Worm (Caenorhabditis elegans) whole organism, L2 larva: Measurements from ENCODE around the gene ifas-1.

ENCODE experiments used
- C34F6.9 ChIP-seq: fragments of 150-350 bp; optimal IDR thresholded peaks from 2 replicates; lab custom pipeline; 2014; ENCODE audit warnings: missing biosample characterization, missing genetic modification characterization
- F13H6.1 ChIP-seq: sonication (generic microtip); optimal IDR thresholded peaks from 2 replicates; lab custom pipeline; 2016; ENCODE audit warnings: missing genetic modification characterization, missing compliant biosample characterization
- ZK546.5 ChIP-seq: sonication (generic microtip); optimal IDR thresholded peaks from 2 replicates; lab custom pipeline; 2017; ENCODE audit warnings: missing biosample characterization, missing genetic modification characterization
- alr-1 ChIP-seq: fragments of 150-350 bp; optimal IDR thresholded peaks from 2 replicates; lab custom pipeline; 2014; ENCODE audit warnings: missing biosample characterization, missing genetic modification characterization
- aly-2 ChIP-seq: fragments of 150-350 bp; optimal IDR thresholded peaks from 2 replicates; lab custom pipeline; 2014; ENCODE audit warnings: missing biosample characterization, missing genetic modification characterization
- blmp-1 ChIP-seq: sonication (generic microtip); optimal IDR thresholded peaks from 2 replicates; lab custom pipeline; 2017; ENCODE audit warnings: missing genetic modification characterization, mild to moderate bottlenecking, missing compliant biosample characterization, antibody characterized with exemption, moderate library complexity; ENCODE audit not compliant: insufficient read depth
- ceh-16 ChIP-seq: fragments of 150-350 bp; optimal IDR thresholded peaks from 2 replicates; lab custom pipeline; 2014; ENCODE audit warnings: missing biosample characterization, missing genetic modification characterization
- ceh-82 ChIP-seq: fragments of 150-350 bp; optimal IDR thresholded peaks from 2 replicates; lab custom pipeline; 2014; ENCODE audit warnings: missing biosample characterization, missing genetic modification characterization
- crh-2 ChIP-seq: sonication (generic microtip); optimal IDR thresholded peaks from 2 replicates; lab custom pipeline; 2017; ENCODE audit warnings: missing biosample characterization, missing genetic modification characterization
- dmd-4 ChIP-seq: sonication (generic microtip); optimal IDR thresholded peaks from 2 replicates; lab custom pipeline; 2017; ENCODE audit warnings: missing biosample characterization, missing genetic modification characterization
- egl-27 ChIP-seq: sonication (generic microtip); optimal IDR thresholded peaks from 3 replicates; lab custom pipeline; 2017; ENCODE audit warnings: missing biosample characterization, missing genetic modification reagents, missing genetic modification characterization
- elt-1 ChIP-seq: fragments of 150-350 bp; optimal IDR thresholded peaks from 2 replicates; lab custom pipeline; 2014; ENCODE audit warnings: missing biosample characterization, missing genetic modification characterization
- elt-3 ChIP-seq: sonication (generic microtip); optimal IDR thresholded peaks from 2 replicates; lab custom pipeline; 2017; ENCODE audit warnings: missing biosample characterization, missing genetic modification characterization
- fos-1 ChIP-seq: fragments of 150-350 bp; optimal IDR thresholded peaks from 2 replicates; lab custom pipeline; 2014; ENCODE audit warnings: missing biosample characterization, missing genetic modification characterization
- gmeb-1 ChIP-seq: fragments of 150-350 bp; optimal IDR thresholded peaks from 2 replicates; lab custom pipeline; 2014; ENCODE audit warnings: missing biosample characterization, missing genetic modification characterization
- lin-11 ChIP-seq: fragments of 150-350 bp; sonication (generic microtip); optimal IDR thresholded peaks from 2 replicates; lab custom pipeline; 2014; ENCODE audit warnings: missing biosample characterization, missing genetic modification characterization, inconsistent platforms, mixed read lengths
- lin-39 ChIP-seq: fragments of 150-350 bp; optimal IDR thresholded peaks from 2 replicates; lab custom pipeline; 2014; ENCODE audit warnings: missing biosample characterization, missing genetic modification reagents, missing genetic modification characterization
- lsy-2 ChIP-seq, 2 experiments: fragments of 150-350 bp in 1 of 2; sonication (generic microtip) in 1 of 2; optimal IDR thresholded peaks; 2 replicates each; lab custom pipeline; 2014 to 2017; ENCODE audit warnings: missing biosample characterization in 2 of 2, missing genetic modification characterization in 2 of 2
- mab-5 ChIP-seq: fragments of 150-350 bp; optimal IDR thresholded peaks from 2 replicates; lab custom pipeline; 2014; ENCODE audit warnings: missing biosample characterization, missing genetic modification characterization
- mbf-1 ChIP-seq: sonication (generic microtip); optimal IDR thresholded peaks from 2 replicates; lab custom pipeline; 2017; ENCODE audit warnings: missing biosample characterization, missing genetic modification characterization
- nhr-10 ChIP-seq: sonication (generic microtip); optimal IDR thresholded peaks from 2 replicates; lab custom pipeline; 2017; ENCODE audit warnings: missing biosample characterization, missing genetic modification characterization
- nhr-11 ChIP-seq: fragments of 150-350 bp; optimal IDR thresholded peaks from 2 replicates; lab custom pipeline; 2014; ENCODE audit warnings: missing biosample characterization, missing genetic modification characterization
- nhr-12 ChIP-seq: fragments of 150-350 bp; optimal IDR thresholded peaks from 2 replicates; lab custom pipeline; 2014; ENCODE audit warnings: missing biosample characterization, missing genetic modification characterization
- nhr-6 ChIP-seq: fragments of 150-350 bp; optimal IDR thresholded peaks from 2 replicates; lab custom pipeline; 2014; ENCODE audit warnings: missing biosample characterization, missing genetic modification characterization
- nhr-77 ChIP-seq: fragments of 150-350 bp; optimal IDR thresholded peaks from 2 replicates; lab custom pipeline; 2014; ENCODE audit warnings: missing biosample characterization, missing genetic modification characterization
- peb-1 ChIP-seq: fragments of 150-350 bp; optimal IDR thresholded peaks from 2 replicates; lab custom pipeline; 2014; ENCODE audit warnings: missing biosample characterization, missing genetic modification characterization
- sem-4 ChIP-seq: fragments of 150-350 bp; optimal IDR thresholded peaks from 2 replicates; lab custom pipeline; 2014; ENCODE audit warnings: missing biosample characterization, missing genetic modification reagents, missing genetic modification characterization
- skn-1 ChIP-seq: sonication (generic microtip); optimal IDR thresholded peaks from 2 replicates; lab custom pipeline; 2017; ENCODE audit warnings: missing biosample characterization, missing genetic modification characterization
- sma-3 ChIP-seq: sonication (generic microtip); optimal IDR thresholded peaks from 2 replicates; lab custom pipeline; 2016; ENCODE audit warnings: missing genetic modification reagents, missing genetic modification characterization, missing compliant biosample characterization
- sma-9 ChIP-seq, 2 experiments: fragments of 150-350 bp in 1 of 2; sonication (generic microtip) in 1 of 2; optimal IDR thresholded peaks; 2 replicates each; lab custom pipeline; 2014 to 2016; ENCODE audit warnings: missing genetic modification characterization in 2 of 2, mild to moderate bottlenecking in 1 of 2, missing biosample characterization in 1 of 2, missing compliant biosample characterization in 1 of 2, missing genetic modification reagents in 1 of 2, moderate library complexity in 1 of 2
- snpc-4 ChIP-seq: fragments of 150-350 bp; optimal IDR thresholded peaks from 2 replicates; lab custom pipeline; 2014; ENCODE audit warnings: missing biosample characterization, missing genetic modification characterization
- unc-39 ChIP-seq: fragments of 150-350 bp; optimal IDR thresholded peaks from 2 replicates; lab custom pipeline; 2014; ENCODE audit warnings: missing biosample characterization, missing genetic modification characterization
- unc-55 ChIP-seq: fragments of 150-350 bp; sonication (generic microtip); optimal IDR thresholded peaks from 3 replicates; lab custom pipeline; 2014; ENCODE audit warnings: missing biosample characterization, missing genetic modification reagents, missing genetic modification characterization
- unc-62 ChIP-seq: fragments of 150-350 bp; optimal IDR thresholded peaks from 2 replicates; lab custom pipeline; 2014; ENCODE audit warnings: missing biosample characterization, missing genetic modification reagents, missing genetic modification characterization
- zag-1 ChIP-seq: fragments of 150-350 bp; optimal IDR thresholded peaks from 2 replicates; lab custom pipeline; 2014; ENCODE audit warnings: missing biosample characterization, missing genetic modification characterization

Gene ifas-1

ce11 chrII:3663796-3664195 lies 24.7 kb downstream of the ifas-1 start, which contains the start of gene F19B10.6:
F19B10.6 (minus strand) TSS chrII:3663896.
- no peak for TF ChIP-seq nhr-11 (tag; lab: Kevin White, UChicago)
- no peak for TF ChIP-seq sma-3 (GFP tag; lab: Kevin White, UChicago)
- no peak for TF ChIP-seq lin-39 (tag; lab: Kevin White, UChicago)
- no peak for TF ChIP-seq nhr-10
- TF ChIP-seq gmeb-1 (tag; lab: Kevin White, UChicago): no peak
- TF ChIP-seq F13H6.1 (tag; lab: Kevin White, UChicago): no peak
- no peak for TF ChIP-seq egl-27 (tag; lab: Kevin White, UChicago)
- TF ChIP-seq crh-2 (tag; lab: Kevin White, UChicago): no peak
- TF ChIP-seq ceh-16 (tag; lab: Kevin White, UChicago): no peak
- TF ChIP-seq unc-39 (tag; lab: Kevin White, UChicago): no peak
- no peak for TF ChIP-seq elt-3 (tag; lab: Kevin White, UChicago)
- no peak for TF ChIP-seq unc-55 (GFP tag; lab: Kevin White, UChicago)
- no peak for TF ChIP-seq zag-1 (tag; lab: Kevin White, UChicago)
- no peak for TF ChIP-seq nhr-77
- no peak for TF ChIP-seq ceh-82
- TF ChIP-seq, all 48 proteins: peak for 0

- TF ChIP-seq unc-55 (GFP tag; lab: Kevin White, UChicago): peak; percentile 53
- peak; percentile 95 for TF ChIP-seq fos-1 (tag; lab: Kevin White, UChicago)
- no peak for TF ChIP-seq egl-27 (tag; lab: Kevin White, UChicago)
- no peak for TF ChIP-seq nhr-12
- peak; percentile 17 for TF ChIP-seq gmeb-1 (tag; lab: Kevin White, UChicago)
- peak; percentile 84 for TF ChIP-seq C34F6.9
- TF ChIP-seq, all 48 proteins: peak for 4
These were observed 26.6 kb downstream of the ifas-1 start, which contains the start of gene F19B10.13 for ce11 chrII:3661932-3662331. F19B10.13 (plus strand) TSS chrII:3662274.

- TF ChIP-seq alr-1 (tag; lab: Kevin White, UChicago): no peak
- no peak for TF ChIP-seq lin-11 (tag; lab: Kevin White, UChicago)
- TF ChIP-seq nhr-11 (tag; lab: Kevin White, UChicago): no peak
- no peak for TF ChIP-seq elt-1 (tag; lab: Kevin White, UChicago)
- no peak for TF ChIP-seq mab-5 (tag; lab: Kevin White, UChicago)
- TF ChIP-seq dmd-4: no peak
- no peak for TF ChIP-seq sma-3 (GFP tag; lab: Kevin White, UChicago)
- TF ChIP-seq peb-1: no peak
- TF ChIP-seq nhr-6: no peak
- TF ChIP-seq lsy-2 (tag; optimal IDR thresholded peaks at IDR 0.05; lab: Kevin White, UChicago): no peak
- TF ChIP-seq elt-3 (tag; lab: Kevin White, UChicago): no peak
- no peak for TF ChIP-seq unc-39 (tag; lab: Kevin White, UChicago)
- TF ChIP-seq sem-4: no peak
- TF ChIP-seq aly-2 (tag; lab: Kevin White, UChicago): no peak
- no peak for TF ChIP-seq snpc-4 (tag; lab: Kevin White, UChicago)
- no peak for TF ChIP-seq skn-1
- no peak for TF ChIP-seq ZK546.5 (tag; lab: Kevin White, UChicago)
- TF ChIP-seq fos-1 (tag; lab: Kevin White, UChicago): no peak
- TF ChIP-seq sma-9 (GFP tag; optimal IDR thresholded peaks at IDR 0.05; lab: Kevin White, UChicago): no peak
- TF ChIP-seq sma-9 (tag; optimal IDR thresholded peaks at IDR 0.05; lab: Kevin White, UChicago): no peak
- no peak for TF ChIP-seq nhr-10
These were observed 28.7 kb downstream of the ifas-1 start, which contains the start of gene F19B10.4 for ce11 chrII:3659776-3660175. F19B10.4 (plus strand) TSS chrII:3660076.

- TF ChIP-seq blmp-1 (tag; lab: Kevin White, UChicago) (no peak), mbf-1 (tag; lab: Kevin White, UChicago) (no peak), crh-2 (tag; lab: Kevin White, UChicago) (no peak), alr-1 (tag; lab: Kevin White, UChicago) (no peak)
These were observed 33.1 kb downstream of the ifas-1 start, which contains the start of gene F19B10.5 for ce11 chrII:3655378-3655777. F19B10.5 (plus strand) TSS chrII:3655678.

- TF ChIP-seq blmp-1 (tag; lab: Kevin White, UChicago) (no peak), nhr-77 (no peak), ceh-16 (tag; lab: Kevin White, UChicago) (no peak), nhr-11 (tag; lab: Kevin White, UChicago) (no peak), unc-62 (GFP tag; lab: Kevin White, UChicago) (no peak)
These were observed 41.4 kb downstream of the ifas-1 start, which contains the start of gene fbxb-33 for ce11 chrII:3647111-3647510. fbxb-33 (plus strand) TSS chrII:3647411.
